Worm (Caenorhabditis elegans) whole organism, L4/young adult: ENCODE results near the gene Y73B6BL.47.

Experiments used
- W03F9.2 ChIP-seq: fragments of 150-350 bp; optimal IDR thresholded peaks from 2 replicates; lab custom pipeline; 2014; ENCODE audit warnings: missing biosample characterization, missing genetic modification characterization
- him-1 ChIP-seq: sonication (generic microtip); optimal IDR thresholded peaks from 2 replicates; lab custom pipeline; 2016; ENCODE audit warnings: missing genotype, missing genetic modification reagents, missing genetic modification characterization, missing compliant biosample characterization

DNA sequence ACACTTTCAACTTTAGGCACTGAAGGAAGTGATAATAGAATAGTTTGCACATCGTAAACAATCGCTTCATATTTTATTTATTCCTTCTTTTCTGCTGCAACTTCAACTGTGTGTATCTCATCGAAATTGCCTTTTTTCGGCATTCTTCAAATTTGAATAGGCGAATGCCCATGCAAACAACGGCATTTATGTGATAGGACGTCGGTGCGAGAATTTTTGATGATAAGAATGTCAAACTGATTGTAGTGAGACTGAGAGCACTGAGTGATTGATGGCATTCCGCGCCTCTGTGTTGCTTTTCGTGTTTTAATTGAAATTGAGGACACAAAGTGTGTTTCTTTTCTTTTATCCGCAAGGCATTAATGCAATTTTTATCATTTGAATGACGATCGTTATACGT, 31.0 kb upstream of the Y73B6BL.47 start:
- TF ChIP-seq him-1 (tag; lab: Kevin White, UChicago) = no peak
- peak; percentile 21 for TF ChIP-seq W03F9.2
